Fruit fly (Drosophila melanogaster) S2 (cell line): ENCODE data around the gene CG13039.

Experiments used
- CG8478 ChIP-seq: fragments of >200 bp; optimal IDR thresholded peaks from 2 replicates; lab custom pipeline; 2018
- CTCF ChIP-seq, 2 experiments: fragments of >200 bp; optimal IDR thresholded peaks; 2 replicates each; lab custom pipeline; 2018

CG13039 gene

dm6 chr3L:16323372-16323771, 3.2 kb downstream of the CG13039 start, which contains the start of gene CG13059:
Gene CG13059, plus strand, starts transcription at chr3L:16323672.
- no peak for TF ChIP-seq CTCF (optimal IDR thresholded peaks at IDR 0.05; lab: Kevin White, UChicago)
- TF ChIP-seq CG8478 (lab: Kevin White, UChicago), result no peak

dm6 chr3L:16321172-16321571, 5.4 kb downstream of the CG13039 start, which contains the start of gene CG42718:
Gene CG42718, minus strand, starts transcription at chr3L:16321272.
- no peak for TF ChIP-seq CTCF (optimal IDR thresholded peaks at IDR 0.05; lab: Kevin White, UChicago)
- TF ChIP-seq CG8478 (lab: Kevin White, UChicago), result no peak

DNA sequence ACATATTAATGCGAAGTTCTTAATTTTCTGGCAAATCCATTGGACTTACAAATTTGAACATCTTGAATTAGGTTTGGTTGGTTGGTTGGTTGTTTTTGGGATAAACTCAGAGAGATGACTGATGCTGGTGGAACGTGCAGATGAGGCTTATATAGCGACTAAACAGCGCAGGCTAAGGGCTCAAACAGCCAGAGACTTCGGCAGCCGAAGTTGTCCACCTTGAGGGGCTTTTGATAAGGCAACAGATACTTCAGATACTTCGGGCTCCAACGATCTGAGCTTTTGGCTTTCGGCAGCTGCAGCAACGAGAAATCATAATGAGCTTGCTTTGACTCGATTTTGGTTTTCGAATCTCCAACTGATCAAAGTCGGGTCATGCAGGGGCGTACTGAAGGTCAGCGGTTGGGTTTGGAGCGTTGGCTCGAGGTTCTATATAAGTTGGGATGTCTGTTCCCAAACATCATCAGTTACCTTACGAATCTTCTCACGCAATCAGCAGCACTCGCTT, 7.1 kb downstream of the CG13039 start, which contains the start of the genes CG13041 and CG13060:
TSS of gene CG13041 (minus strand) at position 128 of the 508 bp plus-strand sequence.
TSS of gene CG13060 (plus strand) at position 458 of the 508 bp plus-strand sequence.
- TF ChIP-seq CG8478 (lab: Kevin White, UChicago) (no peak), CTCF (optimal IDR thresholded peaks at IDR 0.05; lab: Kevin White, UChicago) (no peak)

dm6 chr3L:16317724-16318123, 8.8 kb downstream of the CG13039 start, which contains the start of gene Nplp3:
Gene Nplp3, plus strand, starts transcription at chr3L:16318024.
- TF ChIP-seq CG8478 (lab: Kevin White, UChicago) (no peak), CTCF (optimal IDR thresholded peaks at IDR 0.05; lab: Kevin White, UChicago) (no peak)

dm6 chr3L:16313985-16314384, 12.6 kb downstream of the CG13039 start, which contains the start of gene CG13062:
Gene CG13062, plus strand, starts transcription at chr3L:16314285.
- TF ChIP-seq CTCF (optimal IDR thresholded peaks at IDR 0.05; lab: Kevin White, UChicago), result no peak
- no peak for TF ChIP-seq CG8478 (lab: Kevin White, UChicago)

DNA sequence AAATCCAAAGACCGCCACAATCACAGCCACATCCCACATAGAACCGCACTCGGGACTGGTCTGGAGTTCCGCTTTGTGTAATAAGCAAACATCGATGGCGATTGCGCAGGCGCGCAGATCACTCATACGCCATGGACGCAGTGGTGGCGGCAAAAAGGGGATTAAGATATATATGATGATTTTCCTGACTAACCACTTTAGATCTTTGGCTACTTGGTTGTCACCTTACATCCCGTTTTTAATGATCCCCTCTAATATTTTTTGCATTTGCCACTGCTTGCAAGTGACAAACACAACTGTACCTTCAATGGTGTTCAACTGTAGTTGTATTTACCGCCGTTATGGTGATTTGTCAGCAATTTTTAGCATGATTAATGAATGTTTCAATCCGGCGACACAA, 16.6 kb downstream of the CG13039 start:
- TF ChIP-seq CG8478 (lab: Kevin White, UChicago) (no peak), CTCF (optimal IDR thresholded peaks at IDR 0.05; lab: Kevin White, UChicago) (no peak)

- no peak for TF ChIP-seq CTCF (optimal IDR thresholded peaks at IDR 0.05; lab: Kevin White, UChicago)
- TF ChIP-seq CG8478 (lab: Kevin White, UChicago), result no peak
These were observed 18.2 kb downstream of the CG13039 start, which contains the start of gene CG13042 for dm6 chr3L:16308380-16308779. Gene CG13042, minus strand, starts transcription at chr3L:16308480.

DNA sequence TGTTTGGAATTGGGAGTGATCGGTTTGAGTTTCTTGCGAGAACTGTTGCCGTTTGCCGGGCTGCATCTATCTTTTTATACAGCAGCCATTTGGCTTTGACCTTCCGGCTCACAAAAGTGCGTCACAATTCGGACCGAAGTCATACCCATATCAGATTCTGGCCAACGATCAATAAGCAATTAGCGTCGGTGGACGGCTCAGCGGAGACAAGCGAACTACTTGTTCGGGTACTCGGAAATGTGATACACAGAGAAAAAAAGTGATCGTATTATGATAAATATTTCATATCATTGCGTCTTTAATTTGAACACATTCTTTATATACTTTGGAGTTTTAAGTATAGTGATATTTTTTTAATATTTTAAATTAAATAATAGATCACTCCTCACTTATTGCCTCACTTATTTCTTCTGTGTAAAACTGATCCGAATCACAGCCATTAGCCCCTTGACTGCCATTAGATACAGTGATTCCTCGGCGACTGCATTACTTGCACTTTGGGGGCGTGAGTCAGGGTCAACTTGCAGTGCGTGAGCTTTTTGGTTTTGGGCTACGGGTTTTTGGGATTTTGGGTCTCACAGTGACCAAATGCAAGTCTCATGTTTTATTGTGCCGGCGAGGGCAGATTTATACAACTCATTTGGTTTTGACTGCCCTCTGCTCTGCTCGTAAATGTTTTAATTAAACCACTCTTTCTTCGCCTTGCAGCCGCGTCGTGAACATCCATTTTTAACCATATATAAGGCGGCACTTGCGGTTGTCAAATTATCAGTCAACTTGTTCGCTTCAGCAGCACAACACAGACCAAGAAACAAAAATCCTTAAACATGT, 20.5 kb downstream of the CG13039 start, which contains the start of the genes CG13043 and CG13063:
TSS of gene CG13043 (minus strand) at position 51 of the 831 bp plus-strand sequence.
TSS of gene CG13063 (plus strand) at position 781 of the 831 bp plus-strand sequence.
- no peak for TF ChIP-seq CTCF (optimal IDR thresholded peaks at IDR 0.05; lab: Kevin White, UChicago)
- TF ChIP-seq CG8478 (lab: Kevin White, UChicago), result no peak

dm6 chr3L:16303982-16304381, 22.6 kb downstream of the CG13039 start, which contains the start of gene CG43249:
Gene CG43249, plus strand, starts transcription at chr3L:16304282.
- no peak for TF ChIP-seq CTCF (optimal IDR thresholded peaks at IDR 0.05; lab: Kevin White, UChicago)
- no peak for TF ChIP-seq CG8478 (lab: Kevin White, UChicago)

- no peak for TF ChIP-seq CTCF (optimal IDR thresholded peaks at IDR 0.05; lab: Kevin White, UChicago)
- no peak for TF ChIP-seq CG8478 (lab: Kevin White, UChicago)
These were observed 23.5 kb downstream of the CG13039 start, which contains the start of gene CG13044 for dm6 chr3L:16303078-16303477. Gene CG13044, minus strand, starts transcription at chr3L:16303178.

dm6 chr3L:16301153-16301552, 25.4 kb downstream of the CG13039 start, which contains the start of gene CG4982:
Gene CG4982, plus strand, starts transcription at chr3L:16301453.
- TF ChIP-seq CG8478 (lab: Kevin White, UChicago) (no peak), CTCF (optimal IDR thresholded peaks at IDR 0.05; lab: Kevin White, UChicago) (no peak)

dm6 chr3L:16295447-16295846, 31.1 kb downstream of the CG13039 start, which contains the start of gene CG4962:
Gene CG4962, minus strand, starts transcription at chr3L:16295547.
- no peak for TF ChIP-seq CTCF (optimal IDR thresholded peaks at IDR 0.05; lab: Kevin White, UChicago)
- TF ChIP-seq CG8478 (lab: Kevin White, UChicago), result no peak

DNA sequence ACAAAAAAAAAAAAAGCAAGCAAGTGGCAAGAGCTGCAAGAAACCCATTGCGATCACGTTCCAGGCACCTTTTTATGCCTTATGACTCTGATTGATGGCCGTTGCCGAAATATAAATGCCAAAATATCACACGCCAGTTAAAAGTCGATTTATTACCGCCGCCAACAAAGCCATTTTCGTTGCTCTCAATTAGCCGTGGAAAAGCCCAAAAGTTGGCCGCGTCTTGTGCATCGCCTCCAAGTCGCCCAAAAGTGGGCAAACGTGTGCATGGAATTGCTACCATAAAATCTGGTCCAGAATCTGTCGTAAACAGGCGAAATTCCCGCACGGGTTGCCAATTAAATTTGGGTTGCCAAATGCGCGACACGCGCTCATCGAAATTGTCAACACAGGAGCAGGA, 34.9 kb downstream of the CG13039 start:
- TF ChIP-seq CG8478 (lab: Kevin White, UChicago) (no peak), CTCF (optimal IDR thresholded peaks at IDR 0.05; lab: Kevin White, UChicago) (no peak)

DNA sequence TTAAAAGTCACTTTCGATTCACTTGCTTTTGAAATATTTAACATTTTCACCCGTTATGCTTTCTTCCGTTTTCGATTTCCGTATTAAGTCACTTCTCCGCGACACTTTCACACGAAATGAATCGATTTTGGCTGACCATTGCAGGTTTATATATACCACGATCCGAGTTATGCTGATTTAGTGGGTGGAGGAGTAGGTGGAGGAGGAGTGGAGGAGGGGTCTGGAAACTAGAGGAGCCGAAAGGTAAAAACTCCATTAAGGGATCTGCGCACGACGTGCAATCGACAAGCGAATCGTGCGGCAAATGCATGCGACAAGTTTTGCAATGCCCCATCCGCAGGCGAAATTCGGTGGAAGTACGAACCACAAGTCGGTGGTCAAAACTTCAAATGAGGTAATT, 35.7 kb downstream of the CG13039 start, which contains the start of gene CG13045:
TSS of gene CG13045 (minus strand) at position 101 of the 400 bp plus-strand sequence.
- TF ChIP-seq CG8478 (lab: Kevin White, UChicago), result no peak
- TF ChIP-seq CTCF (optimal IDR thresholded peaks at IDR 0.05; lab: Kevin White, UChicago), result no peak
